Worm (Caenorhabditis elegans) whole organism, mixed stage, embryonic: ENCODE data around the gene eif-1.

ENCODE experiments used
- M03D4.4 ChIP-seq: sonication (generic microtip); optimal IDR thresholded peaks from 2 replicates; lab custom pipeline; 2017; ENCODE audit warnings: mild to moderate bottlenecking, missing genetic modification characterization, missing compliant biosample characterization
- bed-3 ChIP-seq: fragments of 200-800 bp; sonication (Bioruptor generic); optimal IDR thresholded peaks from 3 replicates; lab custom pipeline; 2018; ENCODE audit warnings: mild to moderate bottlenecking, missing genetic modification characterization, moderate library complexity, missing compliant biosample characterization
- blmp-1 ChIP-seq: fragments of 150-350 bp; optimal IDR thresholded peaks from 2 replicates; lab custom pipeline; 2014; ENCODE audit warnings: missing biosample characterization, missing genetic modification characterization
- ceh-39 ChIP-seq: fragments of 150-350 bp; optimal IDR thresholded peaks from 2 replicates; lab custom pipeline; 2014; ENCODE audit warnings: missing biosample characterization, missing genetic modification characterization
- ceh-43 ChIP-seq: fragments of 200-800 bp; sonication (Bioruptor generic); optimal IDR thresholded peaks from 2 replicates; lab custom pipeline; 2018; ENCODE audit warnings: mild to moderate bottlenecking, missing genetic modification characterization, moderate library complexity, missing compliant biosample characterization
- ceh-83 ChIP-seq: fragments of 200-800 bp; sonication (Bioruptor generic); optimal IDR thresholded peaks from 2 replicates; lab custom pipeline; 2018; ENCODE audit warnings: mild to moderate bottlenecking, missing genetic modification characterization, missing compliant biosample characterization
- ces-1 ChIP-seq: fragments of 150-350 bp; optimal IDR thresholded peaks from 2 replicates; lab custom pipeline; 2014; ENCODE audit warnings: missing biosample characterization, missing genetic modification reagents, missing genetic modification characterization
- cnd-1 ChIP-seq: fragments of 200-800 bp; sonication (Bioruptor generic); optimal IDR thresholded peaks from 2 replicates; lab custom pipeline; 2018; ENCODE audit warnings: mild to moderate bottlenecking, missing genetic modification characterization, missing compliant biosample characterization
- drap-1 ChIP-seq: fragments of 200-800 bp; sonication (Bioruptor generic); optimal IDR thresholded peaks from 3 replicates; lab custom pipeline; 2018; ENCODE audit warnings: mild to moderate bottlenecking, missing genetic modification characterization, missing compliant biosample characterization
- elt-1 ChIP-seq: sonication (generic microtip); optimal IDR thresholded peaks from 2 replicates; lab custom pipeline; 2017; ENCODE audit warnings: missing genetic modification characterization, mild to moderate bottlenecking, missing compliant biosample characterization, antibody characterized with exemption, moderate library complexity, borderline replicate concordance; ENCODE audit not compliant: insufficient read depth
- flh-1 ChIP-seq: fragments of 200-800 bp; sonication (Bioruptor generic); optimal IDR thresholded peaks from 2 replicates; lab custom pipeline; 2018; ENCODE audit warnings: mild to moderate bottlenecking, missing genetic modification characterization, moderate library complexity, missing compliant biosample characterization
- ham-2 ChIP-seq: fragments of 200-800 bp; sonication (Bioruptor generic); optimal IDR thresholded peaks from 2 replicates; lab custom pipeline; 2018; ENCODE audit warnings: mild to moderate bottlenecking, missing genetic modification characterization, missing compliant biosample characterization
- hlh-1 ChIP-seq: fragments of 150-350 bp; optimal IDR thresholded peaks from 2 replicates; lab custom pipeline; 2014; ENCODE audit warnings: missing biosample characterization, missing genetic modification reagents, missing genetic modification characterization
- lin-13 ChIP-seq: fragments of 150-350 bp; optimal IDR thresholded peaks from 2 replicates; lab custom pipeline; 2014; ENCODE audit warnings: missing biosample characterization, missing genetic modification characterization
- lin-32 ChIP-seq: fragments of 200-800 bp; sonication (Bioruptor generic); optimal IDR thresholded peaks from 2 replicates; lab custom pipeline; 2018; ENCODE audit warnings: mild to moderate bottlenecking, missing genetic modification characterization, missing compliant biosample characterization
- lsy-2 ChIP-seq: fragments of 150-350 bp; optimal IDR thresholded peaks from 2 replicates; lab custom pipeline; 2014; ENCODE audit warnings: missing biosample characterization, missing genetic modification characterization
- mep-1 ChIP-seq: fragments of 150-350 bp; optimal IDR thresholded peaks from 2 replicates; lab custom pipeline; 2017; ENCODE audit warnings: missing biosample characterization, missing genetic modification reagents, missing genetic modification characterization, inconsistent platforms
- mls-2 ChIP-seq: sonication (generic microtip); optimal IDR thresholded peaks from 2 replicates; lab custom pipeline; 2016; ENCODE audit warnings: mild to moderate bottlenecking, missing genetic modification characterization, moderate library complexity, missing compliant biosample characterization
- nhr-12 ChIP-seq: fragments of 150-350 bp; optimal IDR thresholded peaks from 2 replicates; lab custom pipeline; 2014; ENCODE audit warnings: missing biosample characterization, missing genetic modification characterization
- nhr-76 ChIP-seq: sonication (generic microtip); optimal IDR thresholded peaks from 2 replicates; lab custom pipeline; 2017; ENCODE audit warnings: missing biosample characterization, missing genetic modification characterization
- pha-4 ChIP-seq: fragments of 150-350 bp; optimal IDR thresholded peaks from 2 replicates; lab custom pipeline; 2018; ENCODE audit warnings: missing biosample characterization, missing genetic modification reagents, missing genetic modification characterization
- sem-2 ChIP-seq: fragments of 200-800 bp; sonication (Bioruptor generic); optimal IDR thresholded peaks from 2 replicates; lab custom pipeline; 2018; ENCODE audit warnings: mild to moderate bottlenecking, missing genetic modification characterization, missing compliant biosample characterization
- snpc-4 ChIP-seq: fragments of 150-350 bp; optimal IDR thresholded peaks from 2 replicates; lab custom pipeline; 2014; ENCODE audit warnings: missing biosample characterization, missing genetic modification characterization
- sptf-1 ChIP-seq: sonication (generic microtip); optimal IDR thresholded peaks from 2 replicates; lab custom pipeline; 2017; ENCODE audit warnings: mild to moderate bottlenecking, missing genetic modification characterization, moderate library complexity, missing compliant biosample characterization
- unc-120 ChIP-seq: sonication (generic microtip); optimal IDR thresholded peaks from 2 replicates; lab custom pipeline; 2017; ENCODE audit warnings: missing genetic modification characterization, missing compliant biosample characterization; ENCODE audit not compliant: poor library complexity, severe bottlenecking
- unc-39 ChIP-seq: fragments of 150-350 bp; optimal IDR thresholded peaks from 2 replicates; lab custom pipeline; 2014; ENCODE audit warnings: missing biosample characterization, missing genetic modification characterization
- unc-62 ChIP-seq: fragments of 150-350 bp; optimal IDR thresholded peaks from 2 replicates; lab custom pipeline; 2014; ENCODE audit warnings: missing biosample characterization, missing genetic modification reagents, missing genetic modification characterization
- zip-8 ChIP-seq: fragments of 150-350 bp; optimal IDR thresholded peaks from 2 replicates; lab custom pipeline; 2014; ENCODE audit warnings: missing biosample characterization, missing genetic modification characterization
- ztf-11 ChIP-seq: fragments of 150-350 bp; optimal IDR thresholded peaks from 2 replicates; lab custom pipeline; 2014; ENCODE audit warnings: missing biosample characterization, missing genetic modification characterization

The eif-1 gene

ce11 chrII:4943849-4944248 is 49.5 kb downstream of the eif-1 start, which contains the start of gene mdt-4:
TSS of gene mdt-4 (minus strand) at chrII:4943949.
- TF ChIP-seq ceh-39 (no peak), bed-3 (GFP tag; lab: Kevin White, UChicago) (no peak), cnd-1 (no peak), lin-13 (tag; lab: Kevin White, UChicago) (no peak), snpc-4 (tag; lab: Kevin White, UChicago) (no peak), ztf-11 (no peak), unc-120 (tag; lab: Kevin White, UChicago) (no peak)
- TF ChIP-seq, all 35 proteins: peak for 0

- TF ChIP-seq ceh-39 (no peak), drap-1 (GFP tag; lab: Kevin White, UChicago) (no peak), mep-1 (tag; lab: Kevin White, UChicago) (no peak), cnd-1 (no peak), ces-1 (no peak), zip-8 (tag; lab: Kevin White, UChicago) (no peak), flh-1 (GFP tag; lab: Kevin White, UChicago) (no peak), M03D4.4 (tag; lab: Kevin White, UChicago) (no peak), unc-62 (GFP tag; lab: Kevin White, UChicago) (no peak), snpc-4 (tag; lab: Kevin White, UChicago) (no peak)
- TF ChIP-seq, all 35 proteins: peak for 0
Measured at ce11 chrII:4942829-4943228, 50.6 kb downstream of the eif-1 start.

ce11 chrII:4942397-4942796 is 51.0 kb downstream of the eif-1 start:
- TF ChIP-seq nhr-76 (peak; percentile 25), lin-13 (tag; lab: Kevin White, UChicago) (peak; percentile 57), bed-3 (GFP tag; lab: Kevin White, UChicago) (peak; percentile 58), hlh-1 (tag; lab: Kevin White, UChicago) (no peak), unc-39 (tag; lab: Kevin White, UChicago) (no peak), unc-120 (tag; lab: Kevin White, UChicago) (peak; percentile 64), sem-2 (GFP tag; lab: Kevin White, UChicago) (peak; percentile 75), ceh-83 (peak; percentile 90), flh-1 (GFP tag; lab: Kevin White, UChicago) (peak; percentile 40), blmp-1 (no peak), nhr-12 (tag; lab: Kevin White, UChicago) (no peak), cnd-1 (peak; percentile 92), ham-2 (GFP tag; lab: Kevin White, UChicago) (peak; percentile 90), ceh-39 (no peak), snpc-4 (tag; lab: Kevin White, UChicago) (no peak), lin-32 (GFP tag; lab: Kevin White, UChicago) (peak; percentile 64), pha-4 (peak; percentile 24), sptf-1 (tag; lab: Kevin White, UChicago) (peak; percentile 90), drap-1 (GFP tag; lab: Kevin White, UChicago) (peak; percentile 86), M03D4.4 (tag; lab: Kevin White, UChicago) (peak; percentile 84), ceh-43 (GFP tag; lab: Kevin White, UChicago) (peak; percentile 72), mls-2 (tag; lab: Kevin White, UChicago) (peak; percentile 88)

- TF ChIP-seq ces-1 (peak; percentile 30), nhr-12 (tag; lab: Kevin White, UChicago) (no peak), unc-62 (GFP tag; lab: Kevin White, UChicago) (no peak), elt-1 (tag; lab: Kevin White, UChicago) (peak; percentile 98)
Measured at ce11 chrII:4941541-4942206, 51.7 kb downstream of the eif-1 start, which contains the start of gene ZK546.19. TSS of gene ZK546.19 (plus strand) at chrII:4941726.

ce11 chrII:4941050-4941449 is 52.3 kb downstream of the eif-1 start, which contains the start of gene cblc-1:
TSS of gene cblc-1 (minus strand) at chrII:4941150.
- TF ChIP-seq lsy-2 (tag; lab: Kevin White, UChicago) (no peak), M03D4.4 (tag; lab: Kevin White, UChicago) (no peak), mep-1 (tag; lab: Kevin White, UChicago) (no peak)
